Worm (Caenorhabditis elegans) whole organism, L3 larva: Measurements from ENCODE around the gene txdc-12.2.

Experiments used
- elt-3 ChIP-seq, 3 experiments: fragments of 150-350 bp in 1 of 3; sonication (generic microtip) in 2 of 3; optimal IDR thresholded peaks; 2 replicates in 2 of 3; 4 replicates in 1 of 3; lab custom pipeline; 2014 to 2017; ENCODE audit warnings: missing biosample characterization in 3 of 3, missing genetic modification characterization in 3 of 3
- mdl-1 ChIP-seq: fragments of 150-350 bp; optimal IDR thresholded peaks from 2 replicates; lab custom pipeline; 2014; ENCODE audit warnings: missing biosample characterization, missing genetic modification characterization
- skn-1 ChIP-seq: fragments of 150-350 bp; optimal IDR thresholded peaks from 2 replicates; lab custom pipeline; 2014; ENCODE audit warnings: missing biosample characterization, missing genetic modification characterization
- unc-62 ChIP-seq: fragments of 150-350 bp; sonication (generic microtip); optimal IDR thresholded peaks from 4 replicates; lab custom pipeline; 2014; ENCODE audit warnings: missing biosample characterization, missing genetic modification reagents, missing genetic modification characterization
- ztf-11 ChIP-seq: fragments of 150-350 bp; optimal IDR thresholded peaks from 2 replicates; lab custom pipeline; 2014; ENCODE audit warnings: missing biosample characterization, missing genetic modification characterization

ce11 chrX:2030871-2031270 is 43.4 kb upstream of the txdc-12.2 start:
- TF ChIP-seq elt-3 (tag; optimal IDR thresholded peaks at IDR 0.05; lab: Kevin White, UChicago) (no peak), skn-1 (tag; lab: Kevin White, UChicago) (no peak), unc-62 (GFP tag; lab: Kevin White, UChicago) (no peak), ztf-11 (tag; lab: Kevin White, UChicago) (no peak), mdl-1 (tag; lab: Kevin White, UChicago) (no peak)
